Worm (Caenorhabditis elegans): ENCODE data around the gene F13C5.5.

ce11 chrX:621190-621589, 12.9 kb upstream of the F13C5.5 start, which contains the start of gene unc-96:
- no peak for TF ChIP-seq ama-1 (optimal IDR thresholded peaks at IDR 0.05)
- TF ChIP-seq ceh-82 (tag; optimal IDR thresholded peaks at IDR 0.05): no peak
- no peak for TF ChIP-seq blmp-1 (tag; optimal IDR thresholded peaks at IDR 0.05; ENCODE audit: insufficient read depth)
- no peak for TF ChIP-seq zag-1 (tag; optimal IDR thresholded peaks at IDR 0.05)
- TF ChIP-seq skn-1 (tag; optimal IDR thresholded peaks at IDR 0.05): no peak
- no peak for TF ChIP-seq nhr-10 (tag; optimal IDR thresholded peaks at IDR 0.05)
- no peak for TF ChIP-seq mdl-1 (tag; optimal IDR thresholded peaks at IDR 0.05)
- no peak for TF ChIP-seq elt-1 (tag; optimal IDR thresholded peaks at IDR 0.05)
- TF ChIP-seq peb-1 (tag; optimal IDR thresholded peaks at IDR 0.05): no peak
- no peak for TF ChIP-seq unc-62 (GFP tag; optimal IDR thresholded peaks at IDR 0.05)
- TF ChIP-seq snpc-4 (tag; optimal IDR thresholded peaks at IDR 0.05): no peak
- TF ChIP-seq nhr-12 (tag; optimal IDR thresholded peaks at IDR 0.05): no peak

Measured in whole organism, L2 larva.